Fruit fly (Drosophila melanogaster) whole organism, pupa: ENCODE measurements around the gene CG10252.
A peak's percentile ranks its signal among the peaks of the same experiment; 100 is the strongest.

Experiments used
- CG10348 ChIP-seq: fragments of 200-800 bp; sonication (Bioruptor generic); IDR thresholded peaks from 2 replicates; pipeline ENCODE4 v1.3.6; 2022; ENCODE audit warnings: missing biosample characterization, missing genetic modification characterization
- CG12605 ChIP-seq: fragments of 200-800 bp; sonication (Bioruptor generic); IDR thresholded peaks from 2 replicates; pipeline ENCODE4 v1.3.6; 2022; ENCODE audit warnings: missing biosample characterization, missing genetic modification characterization
- CG13204 ChIP-seq: fragments of 200-800 bp; sonication (Bioruptor generic); optimal IDR thresholded peaks from 2 replicates; lab custom pipeline; 2018; ENCODE audit warnings: missing biosample characterization, mild to moderate bottlenecking, missing genetic modification characterization, moderate library complexity
- CG14655 ChIP-seq: fragments of 200-800 bp; sonication (Bioruptor generic); optimal IDR thresholded peaks from 3 replicates; lab custom pipeline; 2017; ENCODE audit warnings: mild to moderate bottlenecking, missing biosample characterization, missing genetic modification reagents, missing genetic modification characterization
- CG15710 ChIP-seq: fragments of 200-800 bp; sonication (Bioruptor generic); optimal IDR thresholded peaks from 2 replicates; lab custom pipeline; 2018; ENCODE audit warnings: missing biosample characterization, mild to moderate bottlenecking, missing genetic modification characterization, moderate library complexity
- CG17806 ChIP-seq: fragments of 200-800 bp; sonication (Bioruptor generic); optimal IDR thresholded peaks from 2 replicates; lab custom pipeline; 2018; ENCODE audit warnings: missing biosample characterization, mild to moderate bottlenecking, missing genetic modification characterization, moderate library complexity
- CG32121 ChIP-seq: fragments of 200-800 bp; sonication (Bioruptor generic); IDR thresholded peaks from 2 replicates; pipeline ENCODE4 v1.3.6; 2022; ENCODE audit warnings: missing biosample characterization, missing genetic modification characterization
- CG34367 ChIP-seq: fragments of 200-800 bp; sonication (Bioruptor generic); optimal IDR thresholded peaks from 2 replicates; lab custom pipeline; 2018; ENCODE audit warnings: missing biosample characterization, mild to moderate bottlenecking, missing genetic modification characterization
- CG4496 ChIP-seq: fragments of 200-800 bp; sonication (Bioruptor generic); IDR thresholded peaks from 3 replicates; pipeline ENCODE4 v1.3.6; 2022; ENCODE audit warnings: missing biosample characterization, missing genetic modification characterization
- CG8159 ChIP-seq: fragments of 200-800 bp; sonication (Bioruptor generic); optimal IDR thresholded peaks from 3 replicates; lab custom pipeline; 2018; ENCODE audit warnings: missing biosample characterization, mild to moderate bottlenecking, missing genetic modification characterization, moderate library complexity
- CG8301 ChIP-seq: fragments of 200-800 bp; sonication (Bioruptor generic); optimal IDR thresholded peaks from 2 replicates; lab custom pipeline; 2018; ENCODE audit warnings: missing biosample characterization, mild to moderate bottlenecking, missing genetic modification characterization
- CG9948 ChIP-seq: fragments of 200-800 bp; sonication (Bioruptor generic); optimal IDR thresholded peaks from 2 replicates; lab custom pipeline; 2018; ENCODE audit warnings: missing biosample characterization, mild to moderate bottlenecking, missing genetic modification characterization, moderate library complexity
- D1 ChIP-seq: fragments of 200-800 bp; sonication (Bioruptor generic); optimal IDR thresholded peaks from 2 replicates; lab custom pipeline; 2018; ENCODE audit warnings: missing biosample characterization, mild to moderate bottlenecking, missing genetic modification characterization, moderate library complexity
- EcR ChIP-seq: fragments of 200-800 bp; sonication (Bioruptor generic); optimal IDR thresholded peaks from 3 replicates; lab custom pipeline; 2019; ENCODE audit warnings: missing biosample characterization, missing genetic modification characterization, mild to moderate bottlenecking, moderate library complexity, missing genetic modification reagents
- Ets98B ChIP-seq: fragments of 200-800 bp; sonication (Bioruptor generic); IDR thresholded peaks from 2 replicates; pipeline ENCODE4 v1.3.6; 2022; ENCODE audit warnings: missing biosample characterization, missing genetic modification characterization
- Pif1A ChIP-seq: fragments of 200-800 bp; sonication (Bioruptor generic); optimal IDR thresholded peaks from 3 replicates; lab custom pipeline; 2016; ENCODE audit warnings: missing biosample characterization, missing genetic modification characterization
- Pif1B ChIP-seq: fragments of 200-800 bp; sonication (Bioruptor generic); optimal IDR thresholded peaks from 3 replicates; lab custom pipeline; 2016; ENCODE audit warnings: missing biosample characterization, missing genetic modification characterization
- Snoo ChIP-seq: fragments of 200-800 bp; sonication (Bioruptor generic); optimal IDR thresholded peaks from 3 replicates; lab custom pipeline; 2017; ENCODE audit warnings: missing biosample characterization, mild to moderate bottlenecking, missing genetic modification characterization, inconsistent platforms
- fd96Ca ChIP-seq: fragments of 200-800 bp; sonication (Bioruptor generic); IDR thresholded peaks from 3 replicates; pipeline ENCODE4 v1.3.6; 2022; ENCODE audit warnings: missing biosample characterization, missing genetic modification characterization
- gl ChIP-seq: fragments of 200-800 bp; sonication (Bioruptor generic); optimal IDR thresholded peaks from 2 replicates; lab custom pipeline; 2018; ENCODE audit warnings: missing biosample characterization, mild to moderate bottlenecking, missing genetic modification characterization
- rn ChIP-seq: fragments of 200-800 bp; sonication (Bioruptor generic); IDR thresholded peaks from 2 replicates; pipeline ENCODE4 v1.3.6; 2022; ENCODE audit warnings: missing biosample characterization, missing genetic modification characterization

The CG10252 gene

DNA sequence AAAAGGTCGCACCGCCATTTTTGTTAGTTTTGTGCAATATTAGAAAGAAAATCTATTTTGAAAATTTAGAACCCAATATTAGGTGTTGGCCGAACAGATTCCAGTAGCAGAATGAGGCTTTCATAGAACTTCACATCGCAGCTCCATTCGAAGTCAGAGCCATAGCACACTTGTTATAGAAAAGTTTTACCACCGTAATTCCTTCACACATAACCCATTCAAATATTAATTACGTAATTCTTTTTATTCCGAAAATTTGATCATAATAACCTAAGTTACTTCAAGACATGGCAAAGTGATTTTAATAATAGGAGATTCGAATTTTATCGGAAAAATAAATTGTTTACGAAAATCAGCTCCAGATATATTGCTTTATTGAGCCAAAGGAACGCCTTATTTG, at the start of gene CG10252:
TSS of gene CG10252 (minus strand) at position 101 of the 400 bp plus-strand sequence.
- TF ChIP-seq CG13204, result no peak
- TF ChIP-seq fd96Ca, result no peak
- no peak for TF ChIP-seq CG4496
- TF ChIP-seq CG12605 (GFP tag; lab: Robert Waterston, UW), result no peak
- TF ChIP-seq CG17806 (tag; lab: Kevin White, UChicago), result no peak
- no peak for TF ChIP-seq CG9948 (tag; lab: Kevin White, UChicago)
- TF ChIP-seq CG10348 (GFP tag; lab: Robert Waterston, UW), result no peak
- TF ChIP-seq, all 21 proteins: peak for 0

DNA sequence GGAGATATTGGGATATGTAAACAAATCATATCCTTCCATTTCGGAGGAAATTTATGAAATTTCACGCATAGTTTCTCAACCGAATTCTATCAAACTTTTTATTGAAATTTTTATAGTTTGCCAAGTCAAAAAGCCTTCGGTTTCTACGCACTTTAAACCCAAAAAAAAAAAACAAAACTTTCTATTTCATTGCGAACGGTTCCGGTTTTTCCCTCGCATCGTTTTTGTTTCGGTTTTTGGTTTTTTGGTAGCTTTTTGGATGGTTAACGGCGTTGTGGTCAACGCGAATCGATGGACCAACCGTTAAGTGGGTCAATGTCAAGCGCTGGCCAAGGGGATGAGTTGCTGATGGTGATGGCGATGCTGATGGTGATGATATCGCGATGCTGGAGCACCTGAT, 44.9 kb upstream of the CG10252 start:
- no peak for TF ChIP-seq CG12605 (GFP tag; lab: Robert Waterston, UW)
- TF ChIP-seq Ets98B (GFP tag; lab: Robert Waterston, UW), result no peak
- TF ChIP-seq CG17806 (tag; lab: Kevin White, UChicago), result no peak
- no peak for TF ChIP-seq gl

dm6 chr3R:23737676-23738574, 41.9 kb upstream of the CG10252 start:
- TF ChIP-seq CG17806 (tag; lab: Kevin White, UChicago), result peak; percentile 18
- TF ChIP-seq CG34367 (tag; lab: Kevin White, UChicago), result peak; percentile 17
- peak; percentile 45 for TF ChIP-seq CG15710 (tag; lab: Kevin White, UChicago)
- no peak for TF ChIP-seq CG10348 (GFP tag; lab: Robert Waterston, UW)
- peak; percentile 51 for TF ChIP-seq Pif1A (GFP tag; lab: Kevin White, UChicago)
- TF ChIP-seq CG32121 (GFP tag; lab: Robert Waterston, UW), result no peak
- TF ChIP-seq Ets98B (GFP tag; lab: Robert Waterston, UW), result no peak
- TF ChIP-seq Snoo (tag; lab: Kevin White, UChicago), result no peak
- no peak for TF ChIP-seq CG13204
- TF ChIP-seq gl, result no peak
- no peak for TF ChIP-seq rn (GFP tag; lab: Robert Waterston, UW)
- peak; percentile 20 for TF ChIP-seq CG9948 (tag; lab: Kevin White, UChicago)
- TF ChIP-seq CG8159, result peak; percentile 42
- no peak for TF ChIP-seq CG4496
- TF ChIP-seq CG14655 (GFP tag; lab: Kevin White, UChicago), result peak; percentile 66
- TF ChIP-seq CG8301 (tag; lab: Kevin White, UChicago), result peak; percentile 65

DNA sequence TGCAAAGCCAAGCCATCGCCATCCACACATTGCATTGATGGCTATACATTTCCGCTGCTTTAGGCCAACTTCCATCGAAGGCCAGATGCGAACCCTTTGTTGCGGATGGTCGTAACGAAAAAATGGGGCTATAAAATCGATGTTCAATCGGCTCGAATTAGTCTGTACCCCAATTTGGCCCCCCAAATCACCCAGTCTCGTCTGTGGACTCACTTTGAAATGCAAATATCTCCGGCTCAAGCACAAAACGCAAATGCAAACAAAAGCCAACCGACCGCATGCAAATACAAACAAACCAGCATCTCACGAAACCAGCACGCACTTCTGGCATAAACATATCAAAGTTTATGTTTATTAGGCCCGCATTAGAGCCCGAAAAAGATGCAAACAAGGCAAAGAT, 40.3 kb upstream of the CG10252 start:
- TF ChIP-seq fd96Ca (no peak), Pif1A (GFP tag; lab: Kevin White, UChicago) (no peak), Snoo (tag; lab: Kevin White, UChicago) (no peak), CG4496 (no peak), D1 (tag; lab: Kevin White, UChicago) (no peak), CG9948 (tag; lab: Kevin White, UChicago) (no peak), CG12605 (GFP tag; lab: Robert Waterston, UW) (no peak), CG14655 (GFP tag; lab: Kevin White, UChicago) (no peak), CG10348 (GFP tag; lab: Robert Waterston, UW) (no peak), Pif1B (GFP tag; lab: Kevin White, UChicago) (no peak), CG8159 (no peak), Ets98B (GFP tag; lab: Robert Waterston, UW) (no peak), EcR (GFP tag; lab: Kevin White, UChicago) (no peak), gl (no peak)

DNA sequence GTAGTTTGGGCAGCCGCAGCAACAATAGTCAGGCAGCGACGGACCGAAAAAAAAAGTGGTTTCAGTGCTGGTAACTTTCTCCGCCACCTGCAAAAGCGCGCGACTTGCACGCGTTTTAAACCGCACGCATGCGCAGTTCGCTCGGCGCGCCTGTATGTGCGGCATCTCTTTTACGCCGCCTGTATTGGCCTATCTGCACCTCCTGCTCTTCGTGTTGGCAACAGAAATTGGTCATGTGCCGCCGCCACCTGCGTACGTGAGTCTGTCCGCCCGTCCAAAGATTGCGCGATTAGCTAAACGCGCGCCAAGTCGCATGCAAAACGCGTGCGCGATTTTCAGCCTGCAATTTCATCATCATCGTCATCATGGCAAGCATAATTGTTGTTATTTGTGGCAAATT, 39.6 kb upstream of the CG10252 start:
- TF ChIP-seq CG4496, result no peak
- no peak for TF ChIP-seq Pif1B (GFP tag; lab: Kevin White, UChicago)
- 0 out of 3 replicates have a peak, but pooled peaks have one; percentile 24 for TF ChIP-seq fd96Ca
- no peak for TF ChIP-seq CG15710 (tag; lab: Kevin White, UChicago)
- TF ChIP-seq D1 (tag; lab: Kevin White, UChicago), result no peak
- no peak for TF ChIP-seq Snoo (tag; lab: Kevin White, UChicago)
- no peak for TF ChIP-seq CG17806 (tag; lab: Kevin White, UChicago)
- TF ChIP-seq rn (GFP tag; lab: Robert Waterston, UW), result no peak

dm6 chr3R:23734573-23735404, 38.7 kb upstream of the CG10252 start:
- peak; percentile 22; the same call in 1 of the 2 replicates for TF ChIP-seq CG12605 (GFP tag; lab: Robert Waterston, UW)
- TF ChIP-seq Snoo (tag; lab: Kevin White, UChicago), result no peak
- TF ChIP-seq CG34367 (tag; lab: Kevin White, UChicago), result no peak
- TF ChIP-seq CG17806 (tag; lab: Kevin White, UChicago), result no peak
- no peak; the same call in 1 of the 2 replicates for TF ChIP-seq CG32121 (GFP tag; lab: Robert Waterston, UW)
- peak; percentile 79; the same call in 2 of the 3 replicates for TF ChIP-seq CG4496
- TF ChIP-seq Pif1B (GFP tag; lab: Kevin White, UChicago), result peak; percentile 35
- peak; percentile 6 for TF ChIP-seq CG8301 (tag; lab: Kevin White, UChicago)
- no peak for TF ChIP-seq CG9948 (tag; lab: Kevin White, UChicago)
- TF ChIP-seq gl, result no peak
- TF ChIP-seq fd96Ca, result peak; percentile 54; the same call in 2 of the 3 replicates
- no peak for TF ChIP-seq CG15710 (tag; lab: Kevin White, UChicago)
- TF ChIP-seq CG10348 (GFP tag; lab: Robert Waterston, UW), result no peak
- TF ChIP-seq rn (GFP tag; lab: Robert Waterston, UW), result no peak
- no peak for TF ChIP-seq EcR (GFP tag; lab: Kevin White, UChicago)
- TF ChIP-seq Pif1A (GFP tag; lab: Kevin White, UChicago), result peak; percentile 21
- TF ChIP-seq CG13204, result no peak
- no peak for TF ChIP-seq D1 (tag; lab: Kevin White, UChicago)
- TF ChIP-seq CG8159, result no peak
- TF ChIP-seq CG14655 (GFP tag; lab: Kevin White, UChicago), result no peak
- TF ChIP-seq Ets98B (GFP tag; lab: Robert Waterston, UW), result peak; percentile 77
